Worm (Caenorhabditis elegans) whole organism, L4/young adult: ENCODE results near the gene F13H10.8.

ENCODE experiments used
- dao-5 ChIP-seq: sonication (generic microtip); optimal IDR thresholded peaks from 2 replicates; lab custom pipeline; 2016; ENCODE audit warnings: missing genotype, missing genetic modification characterization, moderate library complexity, missing compliant biosample characterization
- him-1 ChIP-seq: sonication (generic microtip); optimal IDR thresholded peaks from 2 replicates; lab custom pipeline; 2016; ENCODE audit warnings: missing genotype, missing genetic modification reagents, missing genetic modification characterization, missing compliant biosample characterization

DNA sequence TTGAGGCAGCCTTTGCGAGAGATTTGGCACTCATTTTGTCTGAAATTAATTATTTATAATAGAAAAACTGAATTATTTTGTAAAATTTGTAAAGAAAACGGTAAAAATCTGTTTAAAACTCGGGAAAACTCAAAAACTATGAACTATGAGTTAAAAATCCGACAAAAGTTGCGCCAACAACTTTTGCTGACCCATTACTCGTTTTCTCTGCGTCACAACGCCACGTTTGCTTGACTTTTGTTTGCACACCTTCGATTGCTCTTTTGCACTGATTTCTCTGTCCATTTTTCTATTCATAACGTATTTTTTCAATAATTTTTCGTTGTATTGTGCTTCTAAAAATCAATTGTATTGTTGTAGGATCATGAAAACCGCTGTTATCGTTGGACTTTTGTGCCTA is 15.9 kb downstream of the F13H10.8 start, which contains the start of gene fkb-1:
- TF ChIP-seq dao-5 (tag; lab: Kevin White, UChicago) (no peak), him-1 (tag; lab: Kevin White, UChicago) (no peak)
